Worm (Caenorhabditis elegans) whole organism, L4 larva: ENCODE measurements around the gene R04F11.3.
A peak's percentile ranks its signal among the peaks of the same experiment; 100 is the strongest.

Source experiments
- F10B5.3 ChIP-seq: sonication (generic microtip); optimal IDR thresholded peaks from 2 replicates; lab custom pipeline; 2016; ENCODE audit warnings: mild to moderate bottlenecking, missing genetic modification characterization, missing compliant biosample characterization
- F37D6.2 ChIP-seq: sonication (generic microtip); optimal IDR thresholded peaks from 2 replicates; lab custom pipeline; 2016; ENCODE audit warnings: mild to moderate bottlenecking, missing genetic modification characterization, missing compliant biosample characterization
- F44E2.7 ChIP-seq: fragments of 200-800 bp; sonication (Bioruptor generic); IDR thresholded peaks from 2 replicates; pipeline ENCODE4 v2.1.2; 2022; ENCODE audit warnings: missing genetic modification characterization, missing compliant biosample characterization
- Y75B8A.6 ChIP-seq: fragments of 200-800 bp; sonication (Bioruptor generic); IDR thresholded peaks from 2 replicates; pipeline ENCODE4 v1.3.6; 2022; ENCODE audit warnings: missing genetic modification reagents, missing genetic modification characterization, missing compliant biosample characterization
- ZK546.5 ChIP-seq, 2 experiments: sonication (generic microtip); optimal IDR thresholded peaks; 2 replicates each; lab custom pipeline; 2017; ENCODE audit warnings: missing biosample characterization in 2 of 2, missing genetic modification characterization in 2 of 2
- aha-1 ChIP-seq: fragments of 150-350 bp; peaks from one replicate; lab custom pipeline; 2014; ENCODE audit warnings: missing biosample characterization, missing genetic modification characterization
- ama-1 ChIP-seq: fragments of 150-350 bp; optimal IDR thresholded peaks from 2 replicates; lab custom pipeline; 2014; ENCODE audit warnings: inconsistent platforms, mixed read lengths
- attf-4 ChIP-seq: sonication (generic microtip); optimal IDR thresholded peaks from 3 replicates; lab custom pipeline; 2017; ENCODE audit warnings: missing biosample characterization, missing genetic modification characterization
- ceh-28 ChIP-seq: fragments of 150-350 bp; optimal IDR thresholded peaks from 2 replicates; lab custom pipeline; 2014; ENCODE audit warnings: missing biosample characterization, missing genetic modification reagents, missing genetic modification characterization
- ces-1 ChIP-seq: fragments of 150-350 bp; sonication (generic microtip); optimal IDR thresholded peaks from 4 replicates; lab custom pipeline; 2014; ENCODE audit warnings: missing biosample characterization, missing genetic modification reagents, missing genetic modification characterization
- daf-12 ChIP-seq: fragments of 150-350 bp; optimal IDR thresholded peaks from 2 replicates; lab custom pipeline; 2014; ENCODE audit warnings: missing biosample characterization, missing genetic modification reagents, missing genetic modification characterization
- daf-16 ChIP-seq, 3 experiments: sonication (generic microtip); optimal IDR thresholded peaks; 2 replicates each; lab custom pipeline; 2016 to 2017; ENCODE audit warnings: missing genetic modification characterization in 3 of 3, missing genetic modification reagents in 3 of 3, mild to moderate bottlenecking in 2 of 3, missing compliant biosample characterization in 2 of 3, missing biosample characterization in 1 of 3, moderate library complexity in 1 of 3
- dpl-1 ChIP-seq: fragments of 150-350 bp; optimal IDR thresholded peaks from 2 replicates; lab custom pipeline; 2014; ENCODE audit warnings: missing biosample characterization, missing genetic modification reagents, missing genetic modification characterization
- dve-1 ChIP-seq: sonication (generic microtip); optimal IDR thresholded peaks from 2 replicates; lab custom pipeline; 2017; ENCODE audit warnings: antibody characterized with exemption, mild to moderate bottlenecking, missing genetic modification characterization, missing compliant biosample characterization; ENCODE audit not compliant: insufficient read depth
- fkh-10 ChIP-seq: fragments of 150-350 bp; optimal IDR thresholded peaks from 2 replicates; lab custom pipeline; 2014; ENCODE audit warnings: missing biosample characterization, missing genetic modification reagents, missing genetic modification characterization
- hif-1 ChIP-seq, 2 experiments: sonication (generic microtip); optimal IDR thresholded peaks; 2 replicates each; lab custom pipeline; 2016 to 2017; ENCODE audit warnings: missing compliant biosample characterization in 2 of 2, missing genetic modification characterization in 2 of 2, missing genetic modification reagents in 2 of 2, missing genotype in 2 of 2, mild to moderate bottlenecking in 1 of 2
- hlh-11 ChIP-seq: fragments of 200-800 bp; sonication (Bioruptor generic); optimal IDR thresholded peaks from 2 replicates; lab custom pipeline; 2018; ENCODE audit warnings: mild to moderate bottlenecking, missing genetic modification characterization, missing compliant biosample characterization
- hlh-30 ChIP-seq: sonication (generic microtip); optimal IDR thresholded peaks from 2 replicates; lab custom pipeline; 2017; ENCODE audit warnings: antibody characterized with exemption, mild to moderate bottlenecking, missing genetic modification characterization, missing compliant biosample characterization; ENCODE audit not compliant: insufficient read depth
- jun-1 ChIP-seq: fragments of 150-350 bp; optimal IDR thresholded peaks from 2 replicates; lab custom pipeline; 2014; ENCODE audit warnings: missing biosample characterization, missing genetic modification reagents, missing genetic modification characterization
- lin-13 ChIP-seq: fragments of 150-350 bp; optimal IDR thresholded peaks from 2 replicates; lab custom pipeline; 2014; ENCODE audit warnings: missing biosample characterization, missing genetic modification reagents, missing genetic modification characterization
- lin-15B ChIP-seq: fragments of 150-350 bp; sonication (generic microtip); optimal IDR thresholded peaks from 3 replicates; lab custom pipeline; 2014; ENCODE audit warnings: missing biosample characterization, missing genetic modification characterization
- lin-39 ChIP-seq: fragments of 150-350 bp; optimal IDR thresholded peaks from 2 replicates; lab custom pipeline; 2014; ENCODE audit warnings: missing biosample characterization, missing genetic modification reagents, missing genetic modification characterization
- lsy-2 ChIP-seq, 2 experiments: fragments of 150-350 bp in 1 of 2; sonication (generic microtip) in 1 of 2; optimal IDR thresholded peaks; 2 replicates each; lab custom pipeline; 2014 to 2017; ENCODE audit warnings: missing biosample characterization in 2 of 2, missing genetic modification characterization in 2 of 2
- madf-5 ChIP-seq, 2 experiments: fragments of 200-800 bp; sonication (Bioruptor generic); IDR thresholded peaks; 2 replicates each; pipeline ENCODE4 v1.3.6; 2022; ENCODE audit warnings: missing compliant biosample characterization in 2 of 2, missing genetic modification characterization in 2 of 2
- mdl-1 ChIP-seq, 2 experiments: fragments of 150-350 bp in 1 of 2; sonication (generic microtip) in 1 of 2; optimal IDR thresholded peaks; 2 replicates each; lab custom pipeline; 2014 to 2017; ENCODE audit warnings: missing biosample characterization in 2 of 2, missing genetic modification characterization in 2 of 2
- mdt-29 ChIP-seq: fragments of 200-800 bp; sonication (Bioruptor generic); IDR thresholded peaks from 2 replicates; pipeline ENCODE4 v1.3.6; 2022; ENCODE audit warnings: missing genetic modification reagents, missing genetic modification characterization, missing compliant biosample characterization
- nhr-10 ChIP-seq: fragments of 150-350 bp; optimal IDR thresholded peaks from 2 replicates; lab custom pipeline; 2014; ENCODE audit warnings: missing biosample characterization, missing genetic modification characterization
- nhr-25 ChIP-seq: sonication (generic microtip); optimal IDR thresholded peaks from 2 replicates; lab custom pipeline; 2017; ENCODE audit warnings: missing genetic modification characterization, mild to moderate bottlenecking, missing compliant biosample characterization, antibody characterized with exemption, moderate library complexity, borderline replicate concordance; ENCODE audit not compliant: insufficient read depth
- nhr-28 ChIP-seq: fragments of 150-350 bp; optimal IDR thresholded peaks from 2 replicates; lab custom pipeline; 2014; ENCODE audit warnings: missing biosample characterization, missing genetic modification characterization
- nhr-41 ChIP-seq: fragments of 200-800 bp; sonication (Bioruptor generic); IDR thresholded peaks from 2 replicates; pipeline ENCODE4 v1.3.6; 2022; ENCODE audit warnings: missing genetic modification reagents, missing genetic modification characterization, missing compliant biosample characterization
- nhr-48 ChIP-seq: sonication (generic microtip); optimal IDR thresholded peaks from 2 replicates; lab custom pipeline; 2016; ENCODE audit warnings: mild to moderate bottlenecking, missing genetic modification characterization, missing compliant biosample characterization
- nhr-76 ChIP-seq: fragments of 150-350 bp; optimal IDR thresholded peaks from 2 replicates; lab custom pipeline; 2014; ENCODE audit warnings: missing biosample characterization, missing genetic modification characterization
- pha-4 ChIP-seq, 2 experiments: fragments of 150-350 bp in 1 of 2; fragments of 200-800 bp in 1 of 2; sonication (Bioruptor generic) in 1 of 2; IDR thresholded peaks in 1 of 2; optimal IDR thresholded peaks in 1 of 2; 2 replicates each; pipeline versions ENCODE4 v1.3.6 to Lab custom; 2014 to 2022; ENCODE audit warnings: missing genetic modification characterization in 2 of 2, missing genetic modification reagents in 2 of 2, missing biosample characterization in 1 of 2, missing compliant biosample characterization in 1 of 2
- pqm-1 ChIP-seq: sonication (generic microtip); optimal IDR thresholded peaks from 2 replicates; lab custom pipeline; 2017; ENCODE audit warnings: missing biosample characterization, missing genetic modification characterization
- saeg-2 ChIP-seq: fragments of 200-800 bp; sonication (Bioruptor generic); IDR thresholded peaks from 2 replicates; pipeline ENCODE4 v1.3.6; 2022; ENCODE audit warnings: missing genetic modification reagents, missing genetic modification characterization, missing compliant biosample characterization
- sdz-12 ChIP-seq: fragments of 200-800 bp; sonication (Bioruptor generic); optimal IDR thresholded peaks from 2 replicates; lab custom pipeline; 2018; ENCODE audit warnings: mild to moderate bottlenecking, missing genetic modification characterization, missing compliant biosample characterization
- snpc-1.2 ChIP-seq: fragments of 200-800 bp; sonication (Bioruptor generic); IDR thresholded peaks from 2 replicates; pipeline ENCODE4 v1.3.6; 2022; ENCODE audit warnings: missing genetic modification reagents, missing genetic modification characterization, missing compliant biosample characterization
- snpc-4 ChIP-seq: fragments of 150-350 bp; optimal IDR thresholded peaks from 2 replicates; lab custom pipeline; 2014; ENCODE audit warnings: missing biosample characterization, missing genetic modification characterization
- spr-1 ChIP-seq: sonication (generic microtip); optimal IDR thresholded peaks from 2 replicates; lab custom pipeline; 2016; ENCODE audit warnings: mild to moderate bottlenecking, missing genetic modification characterization, missing compliant biosample characterization
- spr-3 ChIP-seq: fragments of 200-800 bp; sonication (Bioruptor generic); optimal IDR thresholded peaks from 2 replicates; lab custom pipeline; 2018; ENCODE audit warnings: mild to moderate bottlenecking, missing genetic modification characterization, missing compliant biosample characterization
- tag-97 ChIP-seq: fragments of 200-800 bp; sonication (Bioruptor generic); IDR thresholded peaks from 2 replicates; pipeline ENCODE4 v1.3.6; 2022; ENCODE audit warnings: missing genetic modification characterization, missing compliant biosample characterization
- tra-1 ChIP-seq: fragments of 200-800 bp; sonication (Bioruptor generic); IDR thresholded peaks from 2 replicates; pipeline ENCODE4 v1.3.6; 2022; ENCODE audit warnings: missing genetic modification reagents, missing genetic modification characterization, missing compliant biosample characterization
- unc-130 ChIP-seq: sonication (generic microtip); optimal IDR thresholded peaks from 2 replicates; lab custom pipeline; 2016; ENCODE audit warnings: missing genetic modification reagents, missing genetic modification characterization, missing compliant biosample characterization
- unc-62 ChIP-seq, 3 experiments: fragments of 150-350 bp in 1 of 3; sonication (generic microtip); optimal IDR thresholded peaks in 2 of 3; peaks in 1 of 3; 1 replicate in 1 of 3; 2 replicates in 2 of 3; lab custom pipeline; 2014 to 2017; ENCODE audit warnings: missing biosample characterization in 3 of 3, missing genetic modification characterization in 3 of 3, missing genetic modification reagents in 3 of 3, missing genotype in 1 of 3
- vab-7 ChIP-seq: fragments of 200-800 bp; sonication (Bioruptor generic); IDR thresholded peaks from 2 replicates; pipeline ENCODE4 v1.3.6; 2022; ENCODE audit warnings: missing genetic modification reagents, missing genetic modification characterization, missing compliant biosample characterization
- zag-1 ChIP-seq: fragments of 150-350 bp; optimal IDR thresholded peaks from 2 replicates; lab custom pipeline; 2014; ENCODE audit warnings: missing biosample characterization, missing genetic modification characterization
- zfp-2 ChIP-seq: sonication (generic microtip); optimal IDR thresholded peaks from 2 replicates; lab custom pipeline; 2016; ENCODE audit warnings: mild to moderate bottlenecking, missing genetic modification characterization, missing compliant biosample characterization

Gene R04F11.3

ce11 chrV:12351842-12352241 is 34.9 kb upstream of the R04F11.3 start:
- TF ChIP-seq nhr-41 (GFP tag; lab: Robert Waterston, UW) (no peak), ceh-28 (tag; lab: Kevin White, UChicago) (no peak), mdl-1 (tag; optimal IDR thresholded peaks at IDR 0.05; lab: Kevin White, UChicago) (no peak), hlh-11 (tag; lab: Kevin White, UChicago) (peak; percentile 14), hlh-30 (tag; lab: Kevin White, UChicago) (peak; percentile 63), pha-4 (GFP tag; IDR thresholded peaks at IDR 0.05; lab: Robert Waterston, UW) (no peak), pha-4 (tag; optimal IDR thresholded peaks at IDR 0.05; lab: Kevin White, UChicago) (no peak), snpc-4 (no peak), mdt-29 (GFP tag; lab: Robert Waterston, UW) (no peak), pqm-1 (tag; lab: Kevin White, UChicago) (no peak), Y75B8A.6 (GFP tag; lab: Robert Waterston, UW) (no peak), lin-13 (GFP tag; lab: Kevin White, UChicago) (no peak), hif-1 (tag; optimal IDR thresholded peaks at IDR 0.05; lab: Kevin White, UChicago) (no peak)

ce11 chrV:12349365-12349764 is 32.4 kb upstream of the R04F11.3 start:
- no peak for TF ChIP-seq tra-1
- TF ChIP-seq lsy-2 (tag; optimal IDR thresholded peaks at IDR 0.05; lab: Kevin White, UChicago) = no peak
- TF ChIP-seq ama-1 (lab: Kevin White, UChicago) = no peak
- no peak for TF ChIP-seq lin-15B
- peak; percentile 42 for TF ChIP-seq nhr-48
- peak; percentile 31 for TF ChIP-seq hlh-11 (tag; lab: Kevin White, UChicago)

ce11 chrV:12347854-12348253 is 30.9 kb upstream of the R04F11.3 start:
- TF ChIP-seq dpl-1 (GFP tag; lab: Kevin White, UChicago) = no peak
- TF ChIP-seq fkh-10 (GFP tag; lab: Kevin White, UChicago) = no peak
- TF ChIP-seq ZK546.5 (tag; optimal IDR thresholded peaks at IDR 0.05; lab: Kevin White, UChicago) = no peak
- TF ChIP-seq nhr-10 = no peak
- TF ChIP-seq spr-3 (GFP tag; lab: Kevin White, UChicago) = no peak
- TF ChIP-seq nhr-76 = no peak
- no peak for TF ChIP-seq spr-1 (tag; lab: Kevin White, UChicago)
- TF ChIP-seq saeg-2 (GFP tag; lab: Robert Waterston, UW) = no peak
- no peak for TF ChIP-seq F10B5.3 (tag; lab: Kevin White, UChicago)
- no peak for TF ChIP-seq jun-1 (tag; lab: Kevin White, UChicago)
- TF ChIP-seq attf-4 (tag; lab: Kevin White, UChicago) = no peak
- no peak for TF ChIP-seq lin-39 (tag; lab: Kevin White, UChicago)
- TF ChIP-seq daf-16 (GFP tag; optimal IDR thresholded peaks at IDR 0.05; lab: Kevin White, UChicago) = no peak
- peak; percentile 17 for TF ChIP-seq daf-16 (tag; optimal IDR thresholded peaks at IDR 0.05; lab: Kevin White, UChicago)
- no peak for TF ChIP-seq F37D6.2
- TF ChIP-seq unc-62 (GFP tag; optimal IDR thresholded peaks at IDR 0.05 in 1 of 2; lab: Kevin White, UChicago) = peak in 1 of 2 experiments; percentile 58
- TF ChIP-seq unc-62 (tag; optimal IDR thresholded peaks at IDR 0.05; lab: Kevin White, UChicago) = no peak
- no peak for TF ChIP-seq ces-1 (GFP tag; lab: Kevin White, UChicago)
- no peak for TF ChIP-seq F44E2.7 (GFP tag; lab: Robert Waterston, UW)
- no peak for TF ChIP-seq zfp-2 (tag; lab: Kevin White, UChicago)
- no peak for TF ChIP-seq nhr-48
- no peak for TF ChIP-seq madf-5 (GFP tag; IDR thresholded peaks at IDR 0.05; lab: Robert Waterston, UW)
- TF ChIP-seq tag-97 (GFP tag; lab: Robert Waterston, UW) = no peak
- no peak for TF ChIP-seq snpc-4
- TF ChIP-seq unc-130 = no peak
- no peak for TF ChIP-seq vab-7
- no peak for TF ChIP-seq snpc-1.2
- TF ChIP-seq dve-1 (tag; lab: Kevin White, UChicago) = no peak
- TF ChIP-seq sdz-12 (GFP tag; lab: Kevin White, UChicago) = no peak
- TF ChIP-seq daf-12 (tag; lab: Kevin White, UChicago) = no peak
- peak; percentile 26 for TF ChIP-seq nhr-28
- no peak for TF ChIP-seq lin-13 (GFP tag; lab: Kevin White, UChicago)
- TF ChIP-seq aha-1 (tag; lab: Kevin White, UChicago) = no peak
- TF ChIP-seq nhr-25 (tag; lab: Kevin White, UChicago) = no peak
- peak; percentile 27 for TF ChIP-seq pqm-1 (tag; lab: Kevin White, UChicago)
- TF ChIP-seq zag-1 = no peak
